Worm (Caenorhabditis elegans) whole organism, L4 larva: Measurements from ENCODE around the gene pacs-1.
A peak's percentile ranks its signal among the peaks of the same experiment; 100 is the strongest.

Source experiments
- D1046.2 ChIP-seq: fragments of 200-800 bp; sonication (Bioruptor generic); IDR thresholded peaks from 2 replicates; pipeline ENCODE4 v1.3.6; 2022; ENCODE audit warnings: missing genetic modification characterization, missing compliant biosample characterization
- T20F7.1 ChIP-seq: fragments of 200-800 bp; sonication (Bioruptor generic); optimal IDR thresholded peaks from 2 replicates; lab custom pipeline; 2018; ENCODE audit warnings: mild to moderate bottlenecking, missing genetic modification characterization, missing compliant biosample characterization
- ceh-28 ChIP-seq: fragments of 150-350 bp; optimal IDR thresholded peaks from 2 replicates; lab custom pipeline; 2014; ENCODE audit warnings: missing biosample characterization, missing genetic modification reagents, missing genetic modification characterization
- ceh-44 ChIP-seq: fragments of 200-800 bp; sonication (Bioruptor generic); IDR thresholded peaks from 2 replicates; pipeline ENCODE4 v1.3.6; 2022; ENCODE audit warnings: missing genetic modification reagents, missing genetic modification characterization, missing compliant biosample characterization
- ces-1 ChIP-seq: fragments of 150-350 bp; sonication (generic microtip); optimal IDR thresholded peaks from 4 replicates; lab custom pipeline; 2014; ENCODE audit warnings: missing biosample characterization, missing genetic modification reagents, missing genetic modification characterization
- cey-2 ChIP-seq: sonication (generic microtip); optimal IDR thresholded peaks from 3 replicates; lab custom pipeline; 2017; ENCODE audit warnings: missing genetic modification characterization, mild to moderate bottlenecking, missing compliant biosample characterization, antibody characterized with exemption, borderline replicate concordance; ENCODE audit not compliant: insufficient read depth
- daf-12 ChIP-seq: fragments of 150-350 bp; optimal IDR thresholded peaks from 2 replicates; lab custom pipeline; 2014; ENCODE audit warnings: missing biosample characterization, missing genetic modification reagents, missing genetic modification characterization
- daf-16 ChIP-seq, 3 experiments: sonication (generic microtip); optimal IDR thresholded peaks; 2 replicates each; lab custom pipeline; 2016 to 2017; ENCODE audit warnings: missing genetic modification characterization in 3 of 3, missing genetic modification reagents in 3 of 3, mild to moderate bottlenecking in 2 of 3, missing compliant biosample characterization in 2 of 3, missing biosample characterization in 1 of 3, moderate library complexity in 1 of 3
- dmd-6 ChIP-seq: fragments of 200-800 bp; sonication (Bioruptor generic); IDR thresholded peaks from 2 replicates; pipeline ENCODE4 v1.3.6; 2022; ENCODE audit warnings: missing genetic modification reagents, missing genetic modification characterization, missing compliant biosample characterization
- dmd-8 ChIP-seq: fragments of 200-800 bp; sonication (Bioruptor generic); IDR thresholded peaks from 2 replicates; pipeline ENCODE4 v1.3.6; 2022; ENCODE audit warnings: missing genetic modification characterization, missing compliant biosample characterization
- duxl-1 ChIP-seq: sonication (generic microtip); optimal IDR thresholded peaks from 2 replicates; lab custom pipeline; 2016; ENCODE audit warnings: mild to moderate bottlenecking, missing genetic modification characterization, moderate library complexity, missing compliant biosample characterization; ENCODE audit not compliant: poor library complexity
- dve-1 ChIP-seq: sonication (generic microtip); optimal IDR thresholded peaks from 2 replicates; lab custom pipeline; 2017; ENCODE audit warnings: antibody characterized with exemption, mild to moderate bottlenecking, missing genetic modification characterization, missing compliant biosample characterization; ENCODE audit not compliant: insufficient read depth
- fos-1 ChIP-seq: fragments of 150-350 bp; optimal IDR thresholded peaks from 2 replicates; lab custom pipeline; 2014; ENCODE audit warnings: missing biosample characterization, missing genetic modification characterization
- gei-8 ChIP-seq: fragments of 200-800 bp; sonication (Bioruptor generic); optimal IDR thresholded peaks from 2 replicates; lab custom pipeline; 2018; ENCODE audit warnings: mild to moderate bottlenecking, missing genetic modification characterization, missing compliant biosample characterization
- hif-1 ChIP-seq, 2 experiments: sonication (generic microtip); optimal IDR thresholded peaks; 2 replicates each; lab custom pipeline; 2016 to 2017; ENCODE audit warnings: missing compliant biosample characterization in 2 of 2, missing genetic modification characterization in 2 of 2, missing genetic modification reagents in 2 of 2, missing genotype in 2 of 2, mild to moderate bottlenecking in 1 of 2
- lin-1 ChIP-seq: fragments of 200-800 bp; sonication (Bioruptor generic); IDR thresholded peaks from 2 replicates; pipeline ENCODE4 v1.3.6; 2022; ENCODE audit warnings: missing genetic modification reagents, missing genetic modification characterization, missing compliant biosample characterization
- lin-39 ChIP-seq: fragments of 150-350 bp; optimal IDR thresholded peaks from 2 replicates; lab custom pipeline; 2014; ENCODE audit warnings: missing biosample characterization, missing genetic modification reagents, missing genetic modification characterization
- lir-3 ChIP-seq: sonication (generic microtip); optimal IDR thresholded peaks from 2 replicates; lab custom pipeline; 2016; ENCODE audit warnings: mild to moderate bottlenecking, missing genetic modification characterization, missing compliant biosample characterization
- lsy-2 ChIP-seq, 2 experiments: fragments of 150-350 bp in 1 of 2; sonication (generic microtip) in 1 of 2; optimal IDR thresholded peaks; 2 replicates each; lab custom pipeline; 2014 to 2017; ENCODE audit warnings: missing biosample characterization in 2 of 2, missing genetic modification characterization in 2 of 2
- mdt-29 ChIP-seq: fragments of 200-800 bp; sonication (Bioruptor generic); IDR thresholded peaks from 2 replicates; pipeline ENCODE4 v1.3.6; 2022; ENCODE audit warnings: missing genetic modification reagents, missing genetic modification characterization, missing compliant biosample characterization
- mep-1 ChIP-seq: fragments of 150-350 bp; sonication (generic microtip); optimal IDR thresholded peaks from 3 replicates; lab custom pipeline; 2014; ENCODE audit warnings: missing biosample characterization, missing genetic modification characterization
- mxl-3 ChIP-seq: fragments of 200-800 bp; sonication (Bioruptor generic); optimal IDR thresholded peaks from 2 replicates; lab custom pipeline; 2018; ENCODE audit warnings: mild to moderate bottlenecking, missing genetic modification characterization, missing compliant biosample characterization
- nhr-28 ChIP-seq: fragments of 150-350 bp; optimal IDR thresholded peaks from 2 replicates; lab custom pipeline; 2014; ENCODE audit warnings: missing biosample characterization, missing genetic modification characterization
- nhr-77 ChIP-seq: fragments of 150-350 bp; optimal IDR thresholded peaks from 2 replicates; lab custom pipeline; 2014; ENCODE audit warnings: missing biosample characterization, missing genetic modification characterization
- php-3 ChIP-seq: fragments of 200-800 bp; sonication (Bioruptor generic); IDR thresholded peaks from 2 replicates; pipeline ENCODE4 v1.3.6; 2022; ENCODE audit warnings: missing genetic modification reagents, missing genetic modification characterization, missing compliant biosample characterization
- sdz-12 ChIP-seq: fragments of 200-800 bp; sonication (Bioruptor generic); optimal IDR thresholded peaks from 2 replicates; lab custom pipeline; 2018; ENCODE audit warnings: mild to moderate bottlenecking, missing genetic modification characterization, missing compliant biosample characterization
- set-16 ChIP-seq: fragments of 200-800 bp; sonication (Bioruptor generic); IDR thresholded peaks from 2 replicates; pipeline ENCODE4 v1.3.6; 2022; ENCODE audit warnings: missing genetic modification reagents, missing genetic modification characterization, missing compliant biosample characterization
- spr-1 ChIP-seq: sonication (generic microtip); optimal IDR thresholded peaks from 2 replicates; lab custom pipeline; 2016; ENCODE audit warnings: mild to moderate bottlenecking, missing genetic modification characterization, missing compliant biosample characterization
- tra-1 ChIP-seq: fragments of 200-800 bp; sonication (Bioruptor generic); IDR thresholded peaks from 2 replicates; pipeline ENCODE4 v1.3.6; 2022; ENCODE audit warnings: missing genetic modification reagents, missing genetic modification characterization, missing compliant biosample characterization
- unc-39 ChIP-seq: sonication (generic microtip); optimal IDR thresholded peaks from 2 replicates; lab custom pipeline; 2017; ENCODE audit warnings: missing biosample characterization, missing genetic modification characterization
- unc-62 ChIP-seq, 3 experiments: fragments of 150-350 bp in 1 of 3; sonication (generic microtip); optimal IDR thresholded peaks in 2 of 3; peaks in 1 of 3; 1 replicate in 1 of 3; 2 replicates in 2 of 3; lab custom pipeline; 2014 to 2017; ENCODE audit warnings: missing biosample characterization in 3 of 3, missing genetic modification characterization in 3 of 3, missing genetic modification reagents in 3 of 3, missing genotype in 1 of 3
- zip-11 ChIP-seq: fragments of 200-800 bp; sonication (Bioruptor generic); IDR thresholded peaks from 2 replicates; pipeline ENCODE4 v1.3.6; 2022; ENCODE audit warnings: missing genetic modification characterization, missing compliant biosample characterization
- ztf-7 ChIP-seq: fragments of 150-350 bp; optimal IDR thresholded peaks from 2 replicates; lab custom pipeline; 2014; ENCODE audit warnings: missing biosample characterization, missing genetic modification characterization

Gene pacs-1

ce11 chrV:9217158-9217557 lies at the start of gene pacs-1:
TSS of gene pacs-1 (minus strand) at chrV:9217258.
- TF ChIP-seq dmd-8 (GFP tag; lab: Robert Waterston, UW), result no peak
- TF ChIP-seq unc-62 (GFP tag; optimal IDR thresholded peaks at IDR 0.05 in 1 of 2; lab: Kevin White, UChicago), result no peak
- no peak for TF ChIP-seq unc-62 (tag; optimal IDR thresholded peaks at IDR 0.05; lab: Kevin White, UChicago)
- TF ChIP-seq ceh-28 (tag; lab: Kevin White, UChicago), result no peak
- no peak for TF ChIP-seq nhr-77
- no peak for TF ChIP-seq zip-11
- no peak for TF ChIP-seq mep-1
- no peak for TF ChIP-seq mxl-3 (GFP tag; lab: Kevin White, UChicago)
- TF ChIP-seq set-16, result no peak
- TF ChIP-seq lin-1 (GFP tag; lab: Robert Waterston, UW), result no peak
- no peak for TF ChIP-seq php-3 (GFP tag; lab: Robert Waterston, UW)
- no peak for TF ChIP-seq duxl-1 (tag; lab: Kevin White, UChicago)
- TF ChIP-seq daf-16 (GFP tag; optimal IDR thresholded peaks at IDR 0.05; lab: Kevin White, UChicago), result no peak
- no peak for TF ChIP-seq daf-16 (tag; optimal IDR thresholded peaks at IDR 0.05; lab: Kevin White, UChicago)
- no peak for TF ChIP-seq lsy-2 (tag; optimal IDR thresholded peaks at IDR 0.05; lab: Kevin White, UChicago)
- no peak for TF ChIP-seq fos-1
- no peak for TF ChIP-seq cey-2 (tag; lab: Kevin White, UChicago)
- no peak for TF ChIP-seq sdz-12 (GFP tag; lab: Kevin White, UChicago)
- TF ChIP-seq daf-12 (tag; lab: Kevin White, UChicago), result no peak
- no peak for TF ChIP-seq tra-1
- TF ChIP-seq, all 104 proteins: peak for 0

- no peak for TF ChIP-seq D1046.2 (GFP tag; lab: Robert Waterston, UW)
- no peak for TF ChIP-seq mdt-29
- no peak for TF ChIP-seq ces-1 (GFP tag; lab: Kevin White, UChicago)
- TF ChIP-seq T20F7.1 (GFP tag; lab: Kevin White, UChicago), result no peak
- no peak for TF ChIP-seq unc-39 (tag; lab: Kevin White, UChicago)
- TF ChIP-seq set-16, result no peak
- TF ChIP-seq ztf-7 (tag; lab: Kevin White, UChicago), result no peak
Measured at ce11 chrV:9266399-9266798, 49.3 kb upstream of the pacs-1 start, which contains the start of gene slc-17.7. TSS of gene slc-17.7 (minus strand) at chrV:9266499.

ce11 chrV:9262708-9263107 lies 45.6 kb upstream of the pacs-1 start:
- TF ChIP-seq dve-1 (peak; percentile 22), daf-16 (GFP tag; optimal IDR thresholded peaks at IDR 0.05; lab: Kevin White, UChicago) (no peak), daf-16 (tag; optimal IDR thresholded peaks at IDR 0.05; lab: Kevin White, UChicago) (peak; percentile 52), nhr-77 (peak; percentile 7), set-16 (no peak), nhr-28 (tag; lab: Kevin White, UChicago) (peak; percentile 43), lir-3 (tag; lab: Kevin White, UChicago) (no peak), zip-11 (no peak), spr-1 (tag; lab: Kevin White, UChicago) (no peak), dmd-6 (GFP tag; lab: Robert Waterston, UW) (peak; percentile 47), lin-39 (tag; lab: Kevin White, UChicago) (no peak), sdz-12 (GFP tag; lab: Kevin White, UChicago) (no peak)

- TF ChIP-seq gei-8 (GFP tag; lab: Kevin White, UChicago) (no peak), ceh-44 (no peak), hif-1 (tag; optimal IDR thresholded peaks at IDR 0.05; lab: Kevin White, UChicago) (no peak), unc-62 (GFP tag; optimal IDR thresholded peaks at IDR 0.05 in 1 of 2; lab: Kevin White, UChicago) (peak in 1 of 2 experiments; percentile 53), unc-62 (tag; optimal IDR thresholded peaks at IDR 0.05; lab: Kevin White, UChicago) (no peak), T20F7.1 (GFP tag; lab: Kevin White, UChicago) (no peak), php-3 (GFP tag; lab: Robert Waterston, UW) (no peak)
Measured at ce11 chrV:9261492-9261891, 44.4 kb upstream of the pacs-1 start, which contains the start of gene nhr-36. TSS of gene nhr-36 (minus strand) at chrV:9261592.
